Worm (Caenorhabditis elegans): ENCODE data around the gene sec-16A.2.
A peak's percentile ranks its signal among the peaks of the same experiment; 100 is the strongest.
"Not testable (repeated sequence)": the region's sequence is repeated elsewhere in the genome, so short reads cannot be mapped to it uniquely, and the experiment has no call there.

Gene sec-16A.2

ce11 chrX:8318950-8319349 lies 31.9 kb downstream of the sec-16A.2 start, which contains the start of gene srh-11:
srh-11 (minus strand) TSS chrX:8319050.
- no peak for TF ChIP-seq K02D7.2 (tag; optimal IDR thresholded peaks at IDR 0.05)
- no peak for TF ChIP-seq odd-2 (tag; optimal IDR thresholded peaks at IDR 0.05)
- no peak for TF ChIP-seq sox-2 (GFP tag; IDR thresholded peaks at IDR 0.05)
- no peak for TF ChIP-seq rnt-1 (tag; optimal IDR thresholded peaks at IDR 0.05)
- TF ChIP-seq syd-9 (tag; optimal IDR thresholded peaks at IDR 0.05), result no peak
- no peak for TF ChIP-seq ref-2 (tag; optimal IDR thresholded peaks at IDR 0.05)
- TF ChIP-seq pros-1 (tag; optimal IDR thresholded peaks at IDR 0.05), result no peak
- no peak for TF ChIP-seq ceh-45 (GFP tag; IDR thresholded peaks at IDR 0.05)
- TF ChIP-seq unc-55 (GFP tag; optimal IDR thresholded peaks at IDR 0.05), result no peak
- TF ChIP-seq ceh-30 (tag; optimal IDR thresholded peaks at IDR 0.05), result no peak
- TF ChIP-seq hlh-15 (tag; optimal IDR thresholded peaks at IDR 0.05), result no peak
- no peak for TF ChIP-seq pha-2 (tag; optimal IDR thresholded peaks at IDR 0.05)

DNA sequence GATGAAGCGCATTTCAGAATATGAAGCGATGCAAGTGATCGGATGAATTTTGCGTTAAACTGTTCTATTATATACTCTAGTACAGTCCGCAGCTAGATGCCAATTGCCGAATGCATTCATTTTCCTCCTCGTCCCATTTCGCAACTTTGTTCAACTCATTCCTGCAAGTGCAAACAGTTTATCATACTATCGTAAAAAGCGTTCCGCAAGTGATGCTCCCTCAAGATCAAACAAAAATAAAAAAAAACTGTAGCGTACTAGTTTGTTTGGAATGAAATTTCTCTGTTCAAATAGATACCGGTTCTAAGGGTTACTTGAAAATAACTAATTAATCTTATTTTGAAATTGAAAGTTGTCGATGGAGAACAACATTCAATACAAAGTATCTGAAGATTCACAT lies 33.8 kb downstream of the sec-16A.2 start, which contains the start of gene pqn-57:
pqn-57 (minus strand) TSS at position 101 of the 400 bp plus-strand sequence.
- no peak for TF ChIP-seq madf-2 (tag; optimal IDR thresholded peaks at IDR 0.05)
- no peak for TF ChIP-seq K02D7.2 (tag; optimal IDR thresholded peaks at IDR 0.05)
- TF ChIP-seq ceh-48 (tag; optimal IDR thresholded peaks at IDR 0.05), result no peak
- no peak for TF ChIP-seq unc-42 (tag; optimal IDR thresholded peaks at IDR 0.05)
- TF ChIP-seq ceh-6 (GFP tag; optimal IDR thresholded peaks at IDR 0.05), result no peak
- no peak for TF ChIP-seq pqm-1 (tag; optimal IDR thresholded peaks at IDR 0.05)
- TF ChIP-seq C38D4.7 (GFP tag; optimal IDR thresholded peaks at IDR 0.05), result no peak
- no peak for TF ChIP-seq ceh-9 (tag; optimal IDR thresholded peaks at IDR 0.05)
- no peak for TF ChIP-seq rnt-1 (tag; optimal IDR thresholded peaks at IDR 0.05)
- no peak for TF ChIP-seq nhr-232 (tag; optimal IDR thresholded peaks at IDR 0.05)

DNA sequence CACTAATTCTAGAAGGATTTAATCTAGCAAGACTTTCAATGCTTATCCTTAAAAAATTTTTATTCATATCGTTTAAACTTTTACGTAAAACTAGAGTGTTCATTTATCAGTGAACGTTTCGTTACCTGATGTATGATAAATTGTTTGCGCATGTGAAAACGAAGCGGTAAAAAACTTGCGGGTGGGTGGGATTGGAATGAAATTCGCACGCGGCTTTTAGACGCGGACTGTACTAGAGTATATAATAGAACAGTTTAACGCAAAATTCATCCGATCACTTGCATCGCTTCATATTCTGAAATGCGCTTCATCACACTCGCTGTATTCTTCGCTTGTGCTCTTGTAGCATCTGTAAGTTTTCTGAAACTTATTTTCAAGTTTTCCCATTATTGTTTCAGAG lies 34.8 kb downstream of the sec-16A.2 start, which contains the start of gene abu-9:
abu-9 (plus strand) TSS at position 301 of the 400 bp plus-strand sequence.
- TF ChIP-seq lin-11, nhr-232, syd-9 (tag; optimal IDR thresholded peaks at IDR 0.05): not testable (repeated sequence)

DNA sequence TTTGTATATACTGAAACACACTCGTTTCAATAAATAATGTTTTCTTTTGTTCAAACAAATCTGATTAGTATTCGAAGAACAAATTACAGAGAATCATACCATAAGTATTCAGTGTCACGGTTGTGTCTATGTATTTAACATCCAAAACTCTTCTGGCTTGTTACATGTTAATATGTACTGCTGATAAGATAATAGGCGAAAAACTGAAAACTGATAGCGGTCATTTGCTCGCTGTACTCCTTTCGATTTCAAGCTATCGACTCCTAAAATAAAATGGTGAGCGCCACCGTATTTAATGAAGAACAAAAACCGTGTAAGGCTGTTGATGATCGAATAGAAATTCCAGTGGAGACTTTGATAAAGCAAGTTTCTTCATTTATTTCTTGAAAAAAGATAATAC lies 36.3 kb downstream of the sec-16A.2 start, which contains the start of gene R09F10.1:
R09F10.1 (plus strand) TSS at position 222 of the 400 bp plus-strand sequence.
- TF ChIP-seq gmeb-2 (tag; optimal IDR thresholded peaks at IDR 0.05), result no peak
- no peak for TF ChIP-seq fkh-6 (tag; optimal IDR thresholded peaks at IDR 0.05)
- TF ChIP-seq fkh-10 (GFP tag; optimal IDR thresholded peaks at IDR 0.05), result no peak
- TF ChIP-seq elt-2 (tag; optimal IDR thresholded peaks at IDR 0.05), result peak; percentile 77
- TF ChIP-seq pros-1 (tag; optimal IDR thresholded peaks at IDR 0.05), result no peak
- no peak for TF ChIP-seq pqm-1 (tag; optimal IDR thresholded peaks at IDR 0.05)
- no peak for TF ChIP-seq ceh-14 (tag; optimal IDR thresholded peaks at IDR 0.05)
- no peak for TF ChIP-seq ceh-2 (tag; optimal IDR thresholded peaks at IDR 0.05)

ce11 chrX:8326394-8326793 lies 39.3 kb downstream of the sec-16A.2 start, which contains the start of gene R09F10.8:
R09F10.8 (minus strand) TSS chrX:8326451.
- TF ChIP-seq C08G9.2 (tag; optimal IDR thresholded peaks at IDR 0.05) (no peak), che-1 (tag; optimal IDR thresholded peaks at IDR 0.05) (no peak), ceh-18 (tag; optimal IDR thresholded peaks at IDR 0.05) (no peak), fkh-10 (GFP tag; optimal IDR thresholded peaks at IDR 0.05) (no peak), nfya-1 (tag; optimal IDR thresholded peaks at IDR 0.05) (no peak), unc-3 (GFP tag; conservative IDR thresholded peaks at IDR 0.05) (no peak), unc-3 (tag; optimal IDR thresholded peaks at IDR 0.05) (no peak), pha-4 (tag; optimal IDR thresholded peaks at IDR 0.05) (no peak), sdc-2 (tag; optimal IDR thresholded peaks at IDR 0.05) (no peak), T23F11.4 (GFP tag; optimal IDR thresholded peaks at IDR 0.05) (no peak), zip-5 (tag; optimal IDR thresholded peaks at IDR 0.05) (no peak), F13H6.1 (tag; optimal IDR thresholded peaks at IDR 0.05) (no peak)

All from whole organism, late embryonic.